Fruit fly (Drosophila melanogaster) whole organism, embryonic: ENCODE results near the gene CG5665.

Experiments used
- BtbVII ChIP-seq: fragments of 200-800 bp; sonication (Bioruptor generic); optimal IDR thresholded peaks from 3 replicates; lab custom pipeline; 2017; ENCODE audit warnings: missing biosample characterization, mild to moderate bottlenecking, missing genetic modification characterization
- CG10431 ChIP-seq: fragments of 200-800 bp; sonication (Bioruptor generic); optimal IDR thresholded peaks from 3 replicates; lab custom pipeline; 2018; ENCODE audit warnings: missing biosample characterization, mild to moderate bottlenecking, missing genetic modification characterization
- CG10959 ChIP-seq: fragments of 200-800 bp; sonication (Bioruptor generic); IDR thresholded peaks from 2 replicates; pipeline ENCODE4 v1.3.6; 2022; ENCODE audit warnings: missing biosample characterization, missing genetic modification characterization
- CG11247 ChIP-seq: fragments of 200-800 bp; sonication (Bioruptor generic); IDR thresholded peaks from 2 replicates; pipeline ENCODE4 v1.3.6; 2022; ENCODE audit warnings: missing biosample characterization, missing genetic modification characterization
- CG13287 ChIP-seq: fragments of 200-800 bp; sonication (Bioruptor generic); IDR thresholded peaks from 2 replicates; pipeline ENCODE4 v1.3.6; 2022; ENCODE audit warnings: missing biosample characterization, missing genetic modification characterization; ENCODE audit not compliant: partially characterized antibody
- CG15479 ChIP-seq: fragments of 200-800 bp; sonication (Bioruptor generic); optimal IDR thresholded peaks from 3 replicates; lab custom pipeline; 2019; ENCODE audit warnings: missing biosample characterization, mild to moderate bottlenecking, missing genetic modification characterization, moderate library complexity
- CG15514 ChIP-seq: fragments of 200-800 bp; sonication (Bioruptor generic); optimal IDR thresholded peaks from 3 replicates; lab custom pipeline; 2017; ENCODE audit warnings: missing biosample characterization, missing genetic modification characterization, mild to moderate bottlenecking, moderate library complexity, missing genetic modification reagents
- CG17568 ChIP-seq: fragments of 200-800 bp; sonication (Bioruptor generic); optimal IDR thresholded peaks from 2 replicates; lab custom pipeline; 2018; ENCODE audit warnings: missing biosample characterization, mild to moderate bottlenecking, missing genetic modification characterization, moderate library complexity
- CG17612 ChIP-seq: fragments of 200-800 bp; sonication (Bioruptor generic); IDR thresholded peaks from 2 replicates; pipeline ENCODE4 v1.3.6; 2022; ENCODE audit warnings: missing biosample characterization, missing genetic modification characterization
- CG2120 ChIP-seq: fragments of 200-800 bp; sonication (Bioruptor generic); optimal IDR thresholded peaks from 3 replicates; lab custom pipeline; 2016; ENCODE audit warnings: missing biosample characterization, missing genetic modification characterization
- CG3407 ChIP-seq: fragments of 200-800 bp; sonication (Bioruptor generic); optimal IDR thresholded peaks from 2 replicates; lab custom pipeline; 2018; ENCODE audit warnings: missing biosample characterization, mild to moderate bottlenecking, missing genetic modification characterization
- CG4404 ChIP-seq: fragments of 200-800 bp; sonication (Bioruptor generic); IDR thresholded peaks from 2 replicates; pipeline ENCODE4 v1.3.6; 2022; ENCODE audit warnings: missing biosample characterization, missing genetic modification characterization
- CG7556 ChIP-seq: fragments of 200-800 bp; sonication (Bioruptor generic); optimal IDR thresholded peaks from 2 replicates; lab custom pipeline; 2017; ENCODE audit warnings: missing biosample characterization, mild to moderate bottlenecking, missing genetic modification characterization
- CG7839 ChIP-seq: fragments of 200-800 bp; sonication (Bioruptor generic); optimal IDR thresholded peaks from 3 replicates; lab custom pipeline; 2018; ENCODE audit warnings: missing biosample characterization, mild to moderate bottlenecking, missing genetic modification characterization, moderate library complexity
- CG7928 ChIP-seq: fragments of 200-800 bp; sonication (Bioruptor generic); optimal IDR thresholded peaks from 2 replicates; lab custom pipeline; 2017; ENCODE audit warnings: missing biosample characterization, mild to moderate bottlenecking, missing genetic modification characterization
- CG9817 ChIP-seq: fragments of 200-800 bp; sonication (Bioruptor generic); optimal IDR thresholded peaks from 2 replicates; lab custom pipeline; 2018; ENCODE audit warnings: missing biosample characterization, mild to moderate bottlenecking, missing genetic modification characterization, moderate library complexity
- CG9932 ChIP-seq: fragments of 200-800 bp; sonication (Bioruptor generic); IDR thresholded peaks from 2 replicates; pipeline ENCODE4 v1.3.6; 2022; ENCODE audit warnings: missing biosample characterization, missing genetic modification characterization
- H15 ChIP-seq: fragments of 200-800 bp; sonication (Bioruptor generic); IDR thresholded peaks from 3 replicates; pipeline ENCODE4 v1.3.6; 2022; ENCODE audit warnings: missing biosample characterization, missing genetic modification characterization
- HLH4C ChIP-seq: fragments of 200-800 bp; sonication (Bioruptor generic); IDR thresholded peaks from 3 replicates; pipeline ENCODE4 v1.3.6; 2022; ENCODE audit warnings: missing biosample characterization, missing genetic modification characterization; ENCODE audit not compliant: partially characterized antibody
- HLH54F ChIP-seq: fragments of 200-800 bp; sonication (Bioruptor generic); optimal IDR thresholded peaks from 3 replicates; lab custom pipeline; 2016; ENCODE audit warnings: missing biosample characterization, missing genetic modification characterization
- Hr51 ChIP-seq, 2 experiments: fragments of 200-800 bp; sonication (Bioruptor generic); optimal IDR thresholded peaks; 2 replicates in 1 of 2; 3 replicates in 1 of 2; lab custom pipeline; 2016 to 2018; ENCODE audit warnings: missing biosample characterization in 2 of 2, missing genetic modification characterization in 2 of 2, mild to moderate bottlenecking in 1 of 2, moderate library complexity in 1 of 2
- Lpt ChIP-seq: fragments of >200 bp; optimal IDR thresholded peaks from 2 replicates; lab custom pipeline; 2018; ENCODE audit warnings: missing biosample characterization, missing genetic modification characterization
- Max ChIP-seq: fragments of 200-800 bp; sonication (Bioruptor generic); optimal IDR thresholded peaks from 2 replicates; lab custom pipeline; 2016; ENCODE audit warnings: missing biosample characterization, mild to moderate bottlenecking, missing genetic modification characterization
- Med ChIP-seq: fragments of 200-800 bp; sonication (Bioruptor generic); peaks from one replicate; lab custom pipeline; 2016; ENCODE audit warnings: missing biosample characterization, missing genetic modification characterization, mild to moderate bottlenecking, inconsistent platforms, moderate library complexity
- Mrtf ChIP-seq: fragments of 200-800 bp; sonication (Bioruptor generic); IDR thresholded peaks from 3 replicates; pipeline ENCODE4 v1.3.6; 2022; ENCODE audit warnings: missing biosample characterization, missing genetic modification characterization
- amos ChIP-seq: fragments of 200-800 bp; sonication (Bioruptor generic); IDR thresholded peaks from 2 replicates; pipeline ENCODE4 v1.3.6; 2022; ENCODE audit warnings: missing biosample characterization, missing genetic modification characterization; ENCODE audit not compliant: partially characterized antibody
- aop ChIP-seq: fragments of 200-800 bp; sonication (Bioruptor generic); IDR thresholded peaks from 2 replicates; pipeline ENCODE4 v1.3.6; 2022; ENCODE audit warnings: missing biosample characterization, missing genetic modification characterization
- ap ChIP-seq: fragments of 200-800 bp; sonication (Bioruptor generic); IDR thresholded peaks from 2 replicates; pipeline ENCODE4 v1.3.6; 2022; ENCODE audit warnings: missing biosample characterization, missing genetic modification characterization
- ato ChIP-seq: fragments of 200-800 bp; sonication (Bioruptor generic); IDR thresholded peaks from 2 replicates; pipeline ENCODE4 v1.3.6; 2022; ENCODE audit warnings: missing biosample characterization, missing genetic modification characterization; ENCODE audit not compliant: partially characterized antibody
- bowl ChIP-seq: fragments of 200-800 bp; sonication (Bioruptor generic); IDR thresholded peaks from 2 replicates; pipeline ENCODE4 v1.3.6; 2022; ENCODE audit warnings: missing biosample characterization, missing genetic modification characterization
- cad ChIP-seq: fragments of >200 bp; optimal IDR thresholded peaks from 2 replicates; lab custom pipeline; 2017; ENCODE audit warnings: missing biosample characterization, missing genetic modification characterization
- chm ChIP-seq: fragments of 200-800 bp; sonication (Bioruptor generic); IDR thresholded peaks from 2 replicates; pipeline ENCODE4 v1.3.6; 2022; ENCODE audit warnings: missing biosample characterization, missing genetic modification characterization
- disco-r ChIP-seq: fragments of 200-800 bp; sonication (Bioruptor generic); optimal IDR thresholded peaks from 2 replicates; lab custom pipeline; 2016; ENCODE audit warnings: missing biosample characterization, missing genetic modification characterization
- eyg ChIP-seq: fragments of 200-800 bp; sonication (Bioruptor generic); optimal IDR thresholded peaks from 3 replicates; lab custom pipeline; 2016; ENCODE audit warnings: missing biosample characterization, missing genetic modification characterization
- gce ChIP-seq: fragments of 200-800 bp; sonication (Bioruptor generic); IDR thresholded peaks from 3 replicates; pipeline ENCODE4 v1.3.6; 2022; ENCODE audit warnings: missing biosample characterization, missing genetic modification characterization
- gcm ChIP-seq: fragments of 200-800 bp; sonication (Bioruptor generic); optimal IDR thresholded peaks from 2 replicates; lab custom pipeline; 2019; ENCODE audit warnings: missing biosample characterization, mild to moderate bottlenecking, missing genetic modification characterization, moderate library complexity
- grn ChIP-seq: fragments of 200-800 bp; sonication (Bioruptor generic); optimal IDR thresholded peaks from 3 replicates; lab custom pipeline; 2017; ENCODE audit warnings: missing biosample characterization, missing genetic modification characterization
- hth ChIP-seq: fragments of >200 bp; optimal IDR thresholded peaks from 2 replicates; lab custom pipeline; 2017; ENCODE audit warnings: inconsistent platforms
- kah ChIP-seq: fragments of 200-800 bp; sonication (Bioruptor generic); optimal IDR thresholded peaks from 2 replicates; lab custom pipeline; 2018; ENCODE audit warnings: missing biosample characterization, mild to moderate bottlenecking, missing genetic modification characterization
- nom ChIP-seq: fragments of 200-800 bp; sonication (Bioruptor generic); optimal IDR thresholded peaks from 2 replicates; lab custom pipeline; 2017; ENCODE audit warnings: missing biosample characterization, missing genetic modification characterization, mild to moderate bottlenecking, moderate library complexity, missing genetic modification reagents
- p53 ChIP-seq: fragments of 200-800 bp; sonication (Bioruptor generic); optimal IDR thresholded peaks from 2 replicates; lab custom pipeline; 2016; ENCODE audit warnings: missing biosample characterization, missing genetic modification characterization
- pros ChIP-seq: fragments of 200-800 bp; sonication (Bioruptor generic); optimal IDR thresholded peaks from 3 replicates; lab custom pipeline; 2019; ENCODE audit warnings: missing biosample characterization, mild to moderate bottlenecking, missing genetic modification characterization, moderate library complexity
- sc ChIP-seq, 3 experiments: fragments of >200 bp in 2 of 3; fragments of 200-800 bp in 1 of 3; sonication (Bioruptor generic) in 1 of 3; optimal IDR thresholded peaks; 2 replicates in 2 of 3; 3 replicates in 1 of 3; lab custom pipeline; 2017; ENCODE audit warnings: mild to moderate bottlenecking in 1 of 3, missing biosample characterization in 1 of 3, missing genetic modification characterization in 1 of 3, missing genetic modification reagents in 1 of 3
- sim ChIP-seq: fragments of 200-800 bp; sonication (Bioruptor generic); IDR thresholded peaks from 2 replicates; pipeline ENCODE4 v1.3.6; 2022; ENCODE audit warnings: missing biosample characterization, missing genetic modification characterization
- tap ChIP-seq: fragments of 200-800 bp; optimal IDR thresholded peaks from 3 replicates; lab custom pipeline; 2019; ENCODE audit warnings: missing biosample characterization, mild to moderate bottlenecking, missing genetic modification characterization, moderate library complexity
- ttk ChIP-seq: fragments of 200-800 bp; sonication (Bioruptor generic); IDR thresholded peaks from 2 replicates; pipeline ENCODE4 v2.1.2; 2022; ENCODE audit warnings: missing biosample characterization, missing genetic modification characterization
- z ChIP-seq: fragments of 200-800 bp; sonication (Bioruptor generic); IDR thresholded peaks from 3 replicates; pipeline ENCODE4 v1.3.6; 2022; ENCODE audit warnings: missing biosample characterization, missing genetic modification characterization

The CG5665 gene

dm6 chr3L:20398243-20399222, 40.2 kb downstream of the CG5665 start (continued):
- TF ChIP-seq Mrtf (GFP tag; lab: Robert Waterston, UW) (peak; percentile 63; the same call in 1 of the 3 replicates), CG7928 (GFP tag; lab: Kevin White, UChicago) (peak; percentile 51), CG2120 (GFP tag; lab: Kevin White, UChicago) (peak; percentile 90), chm (GFP tag; lab: Robert Waterston, UW) (no peak), CG4404 (no peak), CG3407 (GFP tag; lab: Kevin White, UChicago) (peak; percentile 82), sc (optimal IDR thresholded peaks at IDR 0.05; lab: Kevin White, UChicago) (no peak), sc (GFP tag; optimal IDR thresholded peaks at IDR 0.05; lab: Kevin White, UChicago) (peak; percentile 72), CG11247 (GFP tag; lab: Robert Waterston, UW) (0 out of 2 replicates have a peak, but pooled peaks have one; percentile 28), cad (no peak), eyg (GFP tag; lab: Kevin White, UChicago) (peak; percentile 47), HLH54F (GFP tag; lab: Kevin White, UChicago) (peak; percentile 65), Med (GFP tag; lab: Kevin White, UChicago) (peak; percentile 93), CG15514 (GFP tag; lab: Kevin White, UChicago) (peak; percentile 55), z (no peak), nom (GFP tag; lab: Kevin White, UChicago) (no peak), Lpt (GFP tag; lab: Kevin White, UChicago) (no peak), ap (GFP tag; lab: Robert Waterston, UW) (peak; percentile 50), CG15479 (GFP tag; lab: Kevin White, UChicago) (no peak), amos (no peak), bowl (GFP tag; lab: Robert Waterston, UW) (0 out of 2 replicates have a peak, but pooled peaks have one; percentile 13), H15 (peak; percentile 77), CG17612 (GFP tag; lab: Robert Waterston, UW) (no peak), kah (GFP tag; lab: Kevin White, UChicago) (peak; percentile 93), CG9817 (tag; lab: Kevin White, UChicago) (peak; percentile 82), gce (GFP tag; lab: Robert Waterston, UW) (peak; percentile 51; the same call in 1 of the 3 replicates), CG10959 (GFP tag; lab: Robert Waterston, UW) (0 out of 2 replicates have a peak, but pooled peaks have one; percentile 46), tap (tag; lab: Kevin White, UChicago) (peak; percentile 83), sim (GFP tag; lab: Robert Waterston, UW) (no peak; the same call in 1 of the 2 replicates), CG9932 (GFP tag; lab: Robert Waterston, UW) (peak; percentile 80), CG7839 (peak; percentile 91), BtbVII (GFP tag; lab: Kevin White, UChicago) (peak; percentile 87), Max (GFP tag; lab: Kevin White, UChicago) (peak; percentile 83), ato (no peak), ttk (GFP tag; lab: Robert Waterston, UW) (peak; percentile 75), CG10431 (GFP tag; lab: Kevin White, UChicago) (peak; percentile 56), CG7556 (GFP tag; lab: Kevin White, UChicago) (peak; percentile 92), hth (lab: Kevin White, UChicago) (no peak), aop (no peak), gcm (peak; percentile 84), CG17568 (GFP tag; lab: Kevin White, UChicago) (peak; percentile 76), CG13287 (GFP tag; lab: Robert Waterston, UW) (peak; percentile 18; the same call in 1 of the 2 replicates), pros (GFP tag; lab: Kevin White, UChicago) (no peak), Hr51 (GFP tag; optimal IDR thresholded peaks at IDR 0.05; lab: Kevin White, UChicago) (peak; percentile 55 to 92), p53 (GFP tag; lab: Kevin White, UChicago) (peak; percentile 10), grn (GFP tag; lab: Kevin White, UChicago) (peak; percentile 54), HLH4C (no peak), disco-r (peak; percentile 72)
